Fruit fly (Drosophila melanogaster) whole organism, embryonic: Measurements from ENCODE around the gene GstD5.

ENCODE experiments used
- Asciz ChIP-seq: fragments of 200-800 bp; sonication (Bioruptor generic); optimal IDR thresholded peaks from 2 replicates; lab custom pipeline; 2017; ENCODE audit warnings: missing biosample characterization, mild to moderate bottlenecking, missing genetic modification characterization, missing genetic modification reagents
- CG10267 ChIP-seq: fragments of 200-800 bp; sonication (Bioruptor generic); optimal IDR thresholded peaks from 2 replicates; lab custom pipeline; 2018; ENCODE audit warnings: missing biosample characterization, mild to moderate bottlenecking, missing genetic modification characterization, moderate library complexity
- CG10979 ChIP-seq: fragments of 200-800 bp; sonication (Bioruptor generic); optimal IDR thresholded peaks from 2 replicates; lab custom pipeline; 2018; ENCODE audit warnings: missing biosample characterization, mild to moderate bottlenecking, missing genetic modification characterization, moderate library complexity
- CG11398 ChIP-seq: fragments of 200-800 bp; sonication (Bioruptor generic); optimal IDR thresholded peaks from 2 replicates; lab custom pipeline; 2016; ENCODE audit warnings: missing biosample characterization, missing genetic modification characterization
- CG12104 ChIP-seq: fragments of 200-800 bp; sonication (Bioruptor generic); optimal IDR thresholded peaks from 3 replicates; lab custom pipeline; 2016; ENCODE audit warnings: missing biosample characterization, missing genetic modification characterization
- CG12299 ChIP-seq: fragments of 200-800 bp; sonication (Bioruptor generic); optimal IDR thresholded peaks from 2 replicates; lab custom pipeline; 2018; ENCODE audit warnings: missing biosample characterization, mild to moderate bottlenecking, missing genetic modification characterization
- CG12659 ChIP-seq: fragments of 200-800 bp; sonication (Bioruptor generic); optimal IDR thresholded peaks from 3 replicates; lab custom pipeline; 2017; ENCODE audit warnings: mild to moderate bottlenecking, missing biosample characterization, missing genetic modification reagents, missing genetic modification characterization
- CG13894 ChIP-seq: fragments of 200-800 bp; sonication (Bioruptor generic); optimal IDR thresholded peaks from 3 replicates; lab custom pipeline; 2018; ENCODE audit warnings: missing biosample characterization, mild to moderate bottlenecking, missing genetic modification characterization, moderate library complexity
- CG14710 ChIP-seq: fragments of 200-800 bp; sonication (Bioruptor generic); optimal IDR thresholded peaks from 3 replicates; lab custom pipeline; 2019; ENCODE audit warnings: missing biosample characterization, mild to moderate bottlenecking, missing genetic modification characterization, moderate library complexity
- CG18011 ChIP-seq: fragments of 200-800 bp; sonication (Bioruptor generic); optimal IDR thresholded peaks from 2 replicates; lab custom pipeline; 2017; ENCODE audit warnings: missing biosample characterization, missing genetic modification characterization, mild to moderate bottlenecking, moderate library complexity, missing genotype
- CG2120 ChIP-seq: fragments of 200-800 bp; sonication (Bioruptor generic); optimal IDR thresholded peaks from 3 replicates; lab custom pipeline; 2016; ENCODE audit warnings: missing biosample characterization, missing genetic modification characterization
- CG2712 ChIP-seq: fragments of 200-800 bp; optimal IDR thresholded peaks from 3 replicates; lab custom pipeline; 2019; ENCODE audit warnings: missing biosample characterization, mild to moderate bottlenecking, missing genetic modification characterization, moderate library complexity
- CG31441 ChIP-seq: fragments of 200-800 bp; sonication (Bioruptor generic); IDR thresholded peaks from 2 replicates; pipeline ENCODE4 v1.3.6; 2022; ENCODE audit warnings: missing biosample characterization, missing genetic modification characterization
- CG4360 ChIP-seq: fragments of 200-800 bp; sonication (Bioruptor generic); IDR thresholded peaks from 2 replicates; pipeline ENCODE4 v1.3.6; 2022; ENCODE audit warnings: missing biosample characterization, missing genetic modification characterization
- CG7963 ChIP-seq: fragments of 200-800 bp; sonication (Bioruptor generic); IDR thresholded peaks from 3 replicates; pipeline ENCODE4 v1.3.6; 2022; ENCODE audit warnings: missing biosample characterization, missing genetic modification characterization; ENCODE audit not compliant: partially characterized antibody
- CHES-1-like ChIP-seq: fragments of 200-800 bp; sonication (Bioruptor generic); optimal IDR thresholded peaks from 2 replicates; lab custom pipeline; 2016; ENCODE audit warnings: missing biosample characterization, missing genetic modification characterization
- CTCF ChIP-seq: fragments of 200-800 bp; sonication (Bioruptor generic); optimal IDR thresholded peaks from 2 replicates; lab custom pipeline; 2017; ENCODE audit warnings: missing biosample characterization, mild to moderate bottlenecking, missing genetic modification characterization, moderate library complexity
- CoRest ChIP-seq: fragments of 200-800 bp; sonication (Bioruptor generic); optimal IDR thresholded peaks from 3 replicates; lab custom pipeline; 2018; ENCODE audit warnings: missing biosample characterization, mild to moderate bottlenecking, missing genetic modification characterization, moderate library complexity
- Drgx ChIP-seq: fragments of 200-800 bp; sonication (Bioruptor generic); IDR thresholded peaks from 2 replicates; pipeline ENCODE4 v1.3.6; 2022; ENCODE audit warnings: missing biosample characterization, missing genetic modification characterization
- E2f2 ChIP-seq: fragments of 200-800 bp; sonication (Bioruptor generic); IDR thresholded peaks from 2 replicates; pipeline ENCODE4 v1.3.6; 2022; ENCODE audit warnings: missing biosample characterization, missing genetic modification characterization
- Elba2 ChIP-seq: fragments of 200-800 bp; sonication (Bioruptor generic); optimal IDR thresholded peaks from 3 replicates; lab custom pipeline; 2016; ENCODE audit warnings: missing biosample characterization, missing genetic modification characterization
- Ets65A ChIP-seq: fragments of 200-800 bp; sonication (Bioruptor generic); peaks from one replicate; lab custom pipeline; 2016; ENCODE audit warnings: missing biosample characterization, missing genetic modification characterization
- Fer1 ChIP-seq: fragments of 200-800 bp; sonication (Bioruptor generic); optimal IDR thresholded peaks from 2 replicates; lab custom pipeline; 2017; ENCODE audit warnings: missing biosample characterization, mild to moderate bottlenecking, missing genetic modification characterization
- Hmr ChIP-seq: fragments of 200-800 bp; sonication (Bioruptor generic); optimal IDR thresholded peaks from 3 replicates; lab custom pipeline; 2017; ENCODE audit warnings: mild to moderate bottlenecking, missing biosample characterization, missing genetic modification reagents, missing genetic modification characterization
- Lhr ChIP-seq: fragments of 200-800 bp; sonication (Bioruptor generic); optimal IDR thresholded peaks from 3 replicates; lab custom pipeline; 2017; ENCODE audit warnings: mild to moderate bottlenecking, missing biosample characterization, missing genetic modification reagents, missing genetic modification characterization
- NK7.1 ChIP-seq: fragments of 200-800 bp; sonication (Bioruptor generic); optimal IDR thresholded peaks from 3 replicates; lab custom pipeline; 2016; ENCODE audit warnings: missing biosample characterization, missing genetic modification characterization
- Nf-YA ChIP-seq: fragments of 200-800 bp; sonication (Bioruptor generic); IDR thresholded peaks from 2 replicates; pipeline ENCODE4 v1.3.6; 2022; ENCODE audit warnings: missing biosample characterization, missing genetic modification characterization
- Nf-YC ChIP-seq: fragments of 200-800 bp; optimal IDR thresholded peaks from 3 replicates; lab custom pipeline; 2019; ENCODE audit warnings: missing biosample characterization, mild to moderate bottlenecking, missing genetic modification characterization, moderate library complexity
- Opbp ChIP-seq: fragments of 200-800 bp; sonication (Bioruptor generic); IDR thresholded peaks from 3 replicates; pipeline ENCODE4 v1.3.6; 2022; ENCODE audit warnings: missing biosample characterization, missing genetic modification characterization; ENCODE audit not compliant: partially characterized antibody
- Sin3A ChIP-seq: fragments of >200 bp; optimal IDR thresholded peaks from 2 replicates; lab custom pipeline; 2018
- Stat92E ChIP-seq, 3 experiments: fragments of >200 bp in 2 of 3; fragments of 200-800 bp in 1 of 3; sonication (Bioruptor generic) in 1 of 3; optimal IDR thresholded peaks; 2 replicates each; lab custom pipeline; 2017 to 2019; ENCODE audit warnings: missing biosample characterization in 3 of 3, missing genetic modification characterization in 3 of 3, mild to moderate bottlenecking in 1 of 3, moderate library complexity in 1 of 3
- Xrp1 ChIP-seq: fragments of 200-800 bp; sonication (Bioruptor generic); IDR thresholded peaks from 2 replicates; pipeline ENCODE4 v1.3.6; 2022; ENCODE audit warnings: missing biosample characterization, missing genetic modification characterization
- YL-1 ChIP-seq: fragments of 200-800 bp; sonication (Bioruptor generic); optimal IDR thresholded peaks from 3 replicates; lab custom pipeline; 2017; ENCODE audit warnings: missing biosample characterization, mild to moderate bottlenecking, missing genetic modification characterization
- ato ChIP-seq: fragments of 200-800 bp; sonication (Bioruptor generic); IDR thresholded peaks from 2 replicates; pipeline ENCODE4 v1.3.6; 2022; ENCODE audit warnings: missing biosample characterization, missing genetic modification characterization; ENCODE audit not compliant: partially characterized antibody
- chinmo ChIP-seq: fragments of 200-800 bp; sonication (Bioruptor generic); IDR thresholded peaks from 4 replicates; pipeline ENCODE4 v1.3.6; 2022; ENCODE audit warnings: missing biosample characterization, missing genetic modification characterization; ENCODE audit not compliant: partially characterized antibody
- chm ChIP-seq: fragments of 200-800 bp; sonication (Bioruptor generic); IDR thresholded peaks from 2 replicates; pipeline ENCODE4 v1.3.6; 2022; ENCODE audit warnings: missing biosample characterization, missing genetic modification characterization
- gcm ChIP-seq: fragments of 200-800 bp; sonication (Bioruptor generic); optimal IDR thresholded peaks from 2 replicates; lab custom pipeline; 2019; ENCODE audit warnings: missing biosample characterization, mild to moderate bottlenecking, missing genetic modification characterization, moderate library complexity
- her ChIP-seq: fragments of 200-800 bp; sonication (Bioruptor generic); optimal IDR thresholded peaks from 2 replicates; lab custom pipeline; 2016; ENCODE audit warnings: missing biosample characterization, missing genetic modification characterization
- mld ChIP-seq: fragments of 200-800 bp; sonication (Bioruptor generic); IDR thresholded peaks from 3 replicates; pipeline ENCODE4 v1.3.6; 2022; ENCODE audit warnings: missing biosample characterization, missing genetic modification characterization; ENCODE audit not compliant: partially characterized antibody
- ranshi ChIP-seq: fragments of 200-800 bp; sonication (Bioruptor generic); IDR thresholded peaks from 2 replicates; pipeline ENCODE4 v1.3.6; 2022; ENCODE audit warnings: missing biosample characterization, missing genetic modification characterization
- repo ChIP-seq: fragments of 200-800 bp; sonication (Bioruptor generic); optimal IDR thresholded peaks from 2 replicates; lab custom pipeline; 2016; ENCODE audit warnings: missing biosample characterization, missing genetic modification characterization
- row ChIP-seq: fragments of 200-800 bp; sonication (Bioruptor generic); IDR thresholded peaks from 3 replicates; pipeline ENCODE4 v1.3.6; 2022; ENCODE audit warnings: missing biosample characterization, missing genetic modification characterization
- sd ChIP-seq: fragments of 200-800 bp; sonication (Bioruptor generic); optimal IDR thresholded peaks from 3 replicates; lab custom pipeline; 2018; ENCODE audit warnings: missing biosample characterization, mild to moderate bottlenecking, missing genetic modification characterization, moderate library complexity
- sna ChIP-seq: fragments of 200-800 bp; sonication (Bioruptor generic); IDR thresholded peaks from 2 replicates; pipeline ENCODE4 v1.3.6; 2022; ENCODE audit warnings: missing biosample characterization, missing genetic modification characterization; ENCODE audit not compliant: partially characterized antibody
- so ChIP-seq: fragments of 200-800 bp; sonication (Bioruptor generic); IDR thresholded peaks from 3 replicates; pipeline ENCODE4 v1.3.6; 2022; ENCODE audit warnings: missing biosample characterization, missing genetic modification characterization
- sob ChIP-seq: fragments of 200-800 bp; sonication (Bioruptor generic); IDR thresholded peaks from 2 replicates; pipeline ENCODE4 v1.3.6; 2022; ENCODE audit warnings: missing biosample characterization, missing genetic modification characterization
- trh ChIP-seq: fragments of 200-800 bp; sonication (Bioruptor generic); optimal IDR thresholded peaks from 2 replicates; lab custom pipeline; 2016; ENCODE audit warnings: missing biosample characterization, missing genetic modification characterization
- vnd ChIP-seq: fragments of 200-800 bp; sonication (Bioruptor generic); IDR thresholded peaks from 3 replicates; pipeline ENCODE4 v1.3.6; 2022; ENCODE audit warnings: missing biosample characterization, missing genetic modification characterization; ENCODE audit not compliant: partially characterized antibody
- zen2 ChIP-seq: fragments of 200-800 bp; sonication (Bioruptor generic); IDR thresholded peaks from 3 replicates; pipeline ENCODE4 v1.3.6; 2022; ENCODE audit warnings: missing biosample characterization, missing genetic modification characterization; ENCODE audit not compliant: partially characterized antibody
- zf30C ChIP-seq: fragments of 200-800 bp; sonication (Bioruptor generic); optimal IDR thresholded peaks from 3 replicates; lab custom pipeline; 2018; ENCODE audit warnings: missing biosample characterization, mild to moderate bottlenecking, missing genetic modification characterization

Gene GstD5

dm6 chr3R:12408160-12408559, 32.6 kb downstream of the GstD5 start, which contains the start of gene CG5196 (continued):
- TF ChIP-seq sna (GFP tag; lab: Robert Waterston, UW), result peak; percentile 60
- TF ChIP-seq ato (GFP tag; lab: Robert Waterston, UW), result peak; percentile 57; the same call in 1 of the 2 replicates
- TF ChIP-seq zf30C, result no peak
- peak; percentile 60 for TF ChIP-seq CG14710 (tag; lab: Kevin White, UChicago)
- TF ChIP-seq Hmr (GFP tag; lab: Kevin White, UChicago), result peak; percentile 41
- TF ChIP-seq sd (tag; lab: Kevin White, UChicago), result peak; percentile 30
- no peak for TF ChIP-seq gcm (GFP tag; lab: Kevin White, UChicago)
- TF ChIP-seq CG2712 (tag; lab: Kevin White, UChicago), result peak; percentile 48
- TF ChIP-seq CG18011 (GFP tag; lab: Kevin White, UChicago), result no peak
- TF ChIP-seq vnd (GFP tag; lab: Robert Waterston, UW), result peak; percentile 61; the same call in 2 of the 3 replicates
- TF ChIP-seq Drgx (GFP tag; lab: Robert Waterston, UW), result no peak
- peak; percentile 20; the same call in 1 of the 2 replicates for TF ChIP-seq sob (GFP tag; lab: Robert Waterston, UW)
- TF ChIP-seq trh (GFP tag; lab: Kevin White, UChicago), result no peak
- TF ChIP-seq E2f2 (GFP tag; lab: Robert Waterston, UW), result peak; percentile 87
- 0 out of 3 replicates have a peak, but pooled peaks have one; percentile 25 for TF ChIP-seq so (GFP tag; lab: Robert Waterston, UW)
- TF ChIP-seq Nf-YC, result peak; percentile 31
- peak; percentile 58; the same call in 2 of the 3 replicates for TF ChIP-seq mld
- TF ChIP-seq CG13894 (tag; lab: Kevin White, UChicago), result peak; percentile 51
- no peak for TF ChIP-seq Elba2 (GFP tag; lab: Kevin White, UChicago)
- peak in 1 of 3 experiments; percentile 44 for TF ChIP-seq Stat92E (GFP tag; optimal IDR thresholded peaks at IDR 0.05; lab: Kevin White, UChicago)
- peak; percentile 74 for TF ChIP-seq zen2 (GFP tag; lab: Robert Waterston, UW)
- TF ChIP-seq YL-1 (GFP tag; lab: Kevin White, UChicago), result peak; percentile 50
- peak; percentile 23 for TF ChIP-seq CG2120 (GFP tag; lab: Kevin White, UChicago)
- peak; percentile 29 for TF ChIP-seq Sin3A (lab: Kevin White, UChicago)
- TF ChIP-seq Fer1, result peak; percentile 38
- no peak for TF ChIP-seq NK7.1
- TF ChIP-seq CTCF (GFP tag; lab: Kevin White, UChicago), result peak; percentile 8
- TF ChIP-seq CG7963 (GFP tag; lab: Robert Waterston, UW), result peak; percentile 55; the same call in 2 of the 3 replicates
- peak; percentile 49 for TF ChIP-seq Lhr
- TF ChIP-seq CG12104 (GFP tag; lab: Kevin White, UChicago), result no peak
- TF ChIP-seq Ets65A, result no peak
- peak; percentile 43; the same call in 1 of the 2 replicates for TF ChIP-seq chm (GFP tag; lab: Robert Waterston, UW)
- TF ChIP-seq CoRest (tag; lab: Kevin White, UChicago), result peak; percentile 5
- TF ChIP-seq CG10979 (tag; lab: Kevin White, UChicago), result peak; percentile 11
- TF ChIP-seq CG10267 (tag; lab: Kevin White, UChicago), result peak; percentile 62
- TF ChIP-seq chinmo, result peak; percentile 67; the same call in 1 of the 4 replicates
- no peak for TF ChIP-seq Asciz (GFP tag; lab: Kevin White, UChicago)
- peak; percentile 74 for TF ChIP-seq row (GFP tag; lab: Robert Waterston, UW)
- no peak for TF ChIP-seq CG4360 (GFP tag; lab: Robert Waterston, UW)
- peak; percentile 9 for TF ChIP-seq repo (GFP tag; lab: Kevin White, UChicago)
- 0 out of 2 replicates have a peak, but pooled peaks have one; percentile 12 for TF ChIP-seq Xrp1
- peak; percentile 72 for TF ChIP-seq Opbp
- no peak for TF ChIP-seq ranshi (GFP tag; lab: Robert Waterston, UW)
- TF ChIP-seq CG11398, result no peak
- TF ChIP-seq CHES-1-like (GFP tag; lab: Kevin White, UChicago), result peak; percentile 40
- peak; percentile 78 for TF ChIP-seq CG12659 (GFP tag; lab: Kevin White, UChicago)
- no peak for TF ChIP-seq Nf-YA (GFP tag; lab: Robert Waterston, UW)
- TF ChIP-seq CG31441 (GFP tag; lab: Robert Waterston, UW), result no peak; the same call in 1 of the 2 replicates
- TF ChIP-seq CG12299 (tag; lab: Kevin White, UChicago), result peak; percentile 24
- TF ChIP-seq her (GFP tag; lab: Kevin White, UChicago), result peak; percentile 13
